Worm (Caenorhabditis elegans) whole organism, young adult: ENCODE data around the gene lurp-4.
"Not testable (repeated sequence)": the region's sequence is repeated elsewhere in the genome, so short reads cannot be mapped to it uniquely, and the experiment has no call there.

Source experiments
- B0035.1 ChIP-seq: sonication (generic microtip); optimal IDR thresholded peaks from 2 replicates; lab custom pipeline; 2016; ENCODE audit warnings: missing genetic modification characterization, mild to moderate bottlenecking, missing compliant biosample characterization, missing genotype, missing genetic modification reagents
- B0336.3 ChIP-seq: fragments of 200-800 bp; sonication (Bioruptor generic); IDR thresholded peaks from 2 replicates; pipeline ENCODE4 v1.3.6; 2022; ENCODE audit warnings: missing genetic modification characterization, missing compliant biosample characterization
- C06A6.2 ChIP-seq: fragments of 200-800 bp; sonication (Bioruptor generic); conservative IDR thresholded peaks from 2 replicates; pipeline ENCODE4 v1.3.6; 2022; ENCODE audit warnings: missing genetic modification characterization, missing compliant biosample characterization
- F22D6.2 ChIP-seq: sonication (generic microtip); optimal IDR thresholded peaks from 2 replicates; lab custom pipeline; 2016; ENCODE audit warnings: mild to moderate bottlenecking, missing genetic modification characterization, missing compliant biosample characterization
- F49E8.2 ChIP-seq: sonication (generic microtip); optimal IDR thresholded peaks from 3 replicates; lab custom pipeline; 2017; ENCODE audit warnings: missing genetic modification characterization, mild to moderate bottlenecking, missing compliant biosample characterization, antibody characterized with exemption, moderate library complexity; ENCODE audit not compliant: insufficient read depth
- F57C9.4 ChIP-seq: sonication (generic microtip); optimal IDR thresholded peaks from 2 replicates; lab custom pipeline; 2017; ENCODE audit warnings: mild to moderate bottlenecking, missing genetic modification characterization, missing compliant biosample characterization
- K11D2.4 ChIP-seq: fragments of 200-800 bp; sonication (Bioruptor generic); IDR thresholded peaks from 2 replicates; pipeline ENCODE4 v1.3.6; 2022; ENCODE audit warnings: missing genetic modification reagents, missing genetic modification characterization, missing compliant biosample characterization
- T07F8.4 ChIP-seq: sonication (generic microtip); optimal IDR thresholded peaks from 2 replicates; lab custom pipeline; 2016; ENCODE audit warnings: mild to moderate bottlenecking, missing genetic modification characterization, moderate library complexity, missing compliant biosample characterization
- T26A5.8 ChIP-seq: sonication (generic microtip); optimal IDR thresholded peaks from 2 replicates; lab custom pipeline; 2016; ENCODE audit warnings: missing genetic modification characterization, missing compliant biosample characterization
- Y53F4B.3 ChIP-seq: fragments of 200-800 bp; sonication (Bioruptor generic); IDR thresholded peaks from 2 replicates; pipeline ENCODE4 v1.3.6; 2022; ENCODE audit warnings: missing genetic modification reagents, missing genetic modification characterization, missing compliant biosample characterization
- ZK185.1 ChIP-seq: sonication (generic microtip); optimal IDR thresholded peaks from 2 replicates; lab custom pipeline; 2016; ENCODE audit warnings: mild to moderate bottlenecking, missing genetic modification characterization, missing compliant biosample characterization; ENCODE audit not compliant: poor library complexity, severe bottlenecking
- attf-3 ChIP-seq: fragments of 200-800 bp; sonication (Bioruptor generic); conservative IDR thresholded peaks from 2 replicates; pipeline ENCODE4 v1.3.6; 2022; ENCODE audit warnings: missing genetic modification reagents, missing genetic modification characterization, missing compliant biosample characterization
- attf-6 ChIP-seq: fragments of 200-800 bp; sonication (Bioruptor generic); IDR thresholded peaks from 2 replicates; pipeline ENCODE4 v1.3.6; 2022; ENCODE audit warnings: missing genetic modification reagents, missing genetic modification characterization, missing compliant biosample characterization
- ccch-3 ChIP-seq: fragments of 200-800 bp; sonication (Bioruptor generic); optimal IDR thresholded peaks from 2 replicates; lab custom pipeline; 2018; ENCODE audit warnings: mild to moderate bottlenecking, missing genetic modification characterization, missing compliant biosample characterization
- cebp-2 ChIP-seq: fragments of 200-800 bp; sonication (Bioruptor generic); IDR thresholded peaks from 2 replicates; pipeline ENCODE4 v1.3.6; 2022; ENCODE audit warnings: missing genetic modification characterization, missing compliant biosample characterization
- ceh-27 ChIP-seq: fragments of 200-800 bp; sonication (Bioruptor generic); optimal IDR thresholded peaks from 2 replicates; lab custom pipeline; 2018; ENCODE audit warnings: mild to moderate bottlenecking, missing genetic modification characterization, moderate library complexity, missing compliant biosample characterization
- efl-1 ChIP-seq: fragments of 150-350 bp; optimal IDR thresholded peaks from 2 replicates; lab custom pipeline; 2014; ENCODE audit warnings: missing biosample characterization, missing genetic modification reagents, missing genetic modification characterization
- egl-18 ChIP-seq: fragments of 200-800 bp; sonication (Bioruptor generic); IDR thresholded peaks from 2 replicates; pipeline ENCODE4 v1.3.6; 2022; ENCODE audit warnings: missing genetic modification reagents, missing genetic modification characterization, missing compliant biosample characterization
- fkh-3 ChIP-seq: sonication (generic microtip); optimal IDR thresholded peaks from 2 replicates; lab custom pipeline; 2016; ENCODE audit warnings: mild to moderate bottlenecking, missing genetic modification characterization, missing compliant biosample characterization
- hmg-20 ChIP-seq: fragments of 200-800 bp; sonication (Bioruptor generic); IDR thresholded peaks from 2 replicates; pipeline ENCODE4 v1.3.6; 2022; ENCODE audit warnings: missing genetic modification reagents, missing genetic modification characterization, missing compliant biosample characterization
- lag-1 ChIP-seq: fragments of 200-800 bp; sonication (Bioruptor generic); IDR thresholded peaks from 2 replicates; pipeline ENCODE4 v1.3.6; 2022; ENCODE audit warnings: missing genetic modification reagents, missing genetic modification characterization, missing compliant biosample characterization
- let-526 ChIP-seq: fragments of 200-800 bp; sonication (Bioruptor generic); IDR thresholded peaks from 2 replicates; pipeline ENCODE4 v1.3.6; 2022; ENCODE audit warnings: missing genetic modification reagents, missing genetic modification characterization, missing compliant biosample characterization
- lir-1 ChIP-seq: fragments of 200-800 bp; sonication (Bioruptor generic); conservative IDR thresholded peaks from 2 replicates; pipeline ENCODE4 v1.3.6; 2022; ENCODE audit warnings: missing genetic modification reagents, missing genetic modification characterization, missing compliant biosample characterization
- mel-28 ChIP-seq: sonication (generic microtip); optimal IDR thresholded peaks from 2 replicates; lab custom pipeline; 2016; ENCODE audit warnings: borderline replicate concordance, mild to moderate bottlenecking, missing genetic modification characterization, missing compliant biosample characterization
- mxl-1 ChIP-seq: sonication (generic microtip); optimal IDR thresholded peaks from 2 replicates; lab custom pipeline; 2016; ENCODE audit warnings: missing genetic modification characterization, missing compliant biosample characterization
- nfyb-1 ChIP-seq: fragments of 200-800 bp; sonication (Bioruptor generic); IDR thresholded peaks from 2 replicates; pipeline ENCODE4 v1.3.6; 2022; ENCODE audit warnings: missing genetic modification reagents, missing genetic modification characterization, missing compliant biosample characterization
- nhr-120 ChIP-seq: fragments of 200-800 bp; sonication (Bioruptor generic); IDR thresholded peaks from 2 replicates; pipeline ENCODE4 v1.3.6; 2022; ENCODE audit warnings: missing genetic modification characterization, missing compliant biosample characterization
- nhr-179 ChIP-seq: sonication (generic microtip); optimal IDR thresholded peaks from 2 replicates; lab custom pipeline; 2016; ENCODE audit warnings: mild to moderate bottlenecking, missing genetic modification characterization, missing compliant biosample characterization
- nhr-27 ChIP-seq: fragments of 200-800 bp; sonication (Bioruptor generic); optimal IDR thresholded peaks from 2 replicates; lab custom pipeline; 2018; ENCODE audit warnings: mild to moderate bottlenecking, missing genetic modification characterization, moderate library complexity, missing compliant biosample characterization
- nhr-80 ChIP-seq: sonication (generic microtip); optimal IDR thresholded peaks from 2 replicates; lab custom pipeline; 2016; ENCODE audit warnings: missing genetic modification characterization, missing compliant biosample characterization
- rcor-1 ChIP-seq: fragments of 200-800 bp; sonication (Bioruptor generic); IDR thresholded peaks from 2 replicates; pipeline ENCODE4 v1.3.6; 2022; ENCODE audit warnings: missing genetic modification reagents, missing genetic modification characterization, missing compliant biosample characterization
- repo-1 ChIP-seq: sonication (generic microtip); optimal IDR thresholded peaks from 2 replicates; lab custom pipeline; 2017; ENCODE audit warnings: mild to moderate bottlenecking, missing genetic modification characterization, missing compliant biosample characterization
- snpc-3.4 ChIP-seq: sonication (generic microtip); optimal IDR thresholded peaks from 2 replicates; lab custom pipeline; 2017; ENCODE audit warnings: missing genetic modification characterization, mild to moderate bottlenecking, missing compliant biosample characterization, antibody characterized with exemption, moderate library complexity, missing genotype, missing genetic modification reagents
- sptf-2 ChIP-seq: fragments of 200-800 bp; sonication (Bioruptor generic); optimal IDR thresholded peaks from 2 replicates; lab custom pipeline; 2018; ENCODE audit warnings: mild to moderate bottlenecking, missing genetic modification characterization, missing compliant biosample characterization
- tbp1 ChIP-seq: fragments of 200-800 bp; sonication (Bioruptor generic); optimal IDR thresholded peaks from 2 replicates; lab custom pipeline; 2018; ENCODE audit warnings: mild to moderate bottlenecking, missing genetic modification characterization, missing compliant biosample characterization
- tbx-9 ChIP-seq: sonication (generic microtip); optimal IDR thresholded peaks from 2 replicates; lab custom pipeline; 2016; ENCODE audit warnings: borderline replicate concordance, missing genetic modification characterization, inconsistent platforms, missing compliant biosample characterization
- tlf-1 ChIP-seq: fragments of 200-800 bp; sonication (Bioruptor generic); optimal IDR thresholded peaks from 2 replicates; lab custom pipeline; 2018; ENCODE audit warnings: mild to moderate bottlenecking, missing genetic modification characterization, missing compliant biosample characterization
- zim-3 ChIP-seq: sonication (generic microtip); optimal IDR thresholded peaks from 2 replicates; lab custom pipeline; 2017; ENCODE audit warnings: mild to moderate bottlenecking, missing genetic modification characterization, moderate library complexity, missing compliant biosample characterization

The lurp-4 gene

ce11 chrV:13131487-13131886, 39.0 kb downstream of the lurp-4 start (continued):
- TF ChIP-seq zim-3 (tag; lab: Kevin White, UChicago) (no peak), fkh-3 (tag; lab: Kevin White, UChicago) (no peak), ccch-3 (no peak), C06A6.2 (GFP tag; lab: Robert Waterston, UW) (no peak), mxl-1 (no peak), ZK185.1 (tag; lab: Kevin White, UChicago) (no peak), F22D6.2 (tag; lab: Kevin White, UChicago) (no peak), F49E8.2 (tag; lab: Kevin White, UChicago) (peak; percentile 80), let-526 (no peak), nhr-27 (no peak), snpc-3.4 (tag; lab: Kevin White, UChicago) (peak; percentile 67), nhr-120 (GFP tag; lab: Robert Waterston, UW) (no peak), tbp1 (GFP tag; lab: Kevin White, UChicago) (no peak), hmg-20 (no peak), tbx-9 (tag; lab: Kevin White, UChicago) (no peak), Y53F4B.3 (no peak), B0336.3 (no peak), T07F8.4 (tag; lab: Kevin White, UChicago) (no peak), tlf-1 (no peak), repo-1 (tag; lab: Kevin White, UChicago) (no peak), B0035.1 (tag; lab: Kevin White, UChicago) (no peak), K11D2.4 (GFP tag; lab: Robert Waterston, UW) (no peak), nhr-179 (tag; lab: Kevin White, UChicago) (no peak), F57C9.4 (tag; lab: Kevin White, UChicago) (no peak), lir-1 (GFP tag; lab: Robert Waterston, UW) (no peak), attf-6 (GFP tag; lab: Robert Waterston, UW) (no peak), ceh-27 (no peak), attf-3 (peak; percentile 63), nfyb-1 (no peak), lag-1 (GFP tag; lab: Robert Waterston, UW) (no peak), cebp-2 (GFP tag; lab: Robert Waterston, UW) (no peak), efl-1 (GFP tag; lab: Kevin White, UChicago) (peak; percentile 93)

ce11 chrV:13133380-13133779, 40.9 kb downstream of the lurp-4 start, which contains the start of gene B0365.9:
B0365.9 (minus strand) TSS chrV:13133565.
- no peak for TF ChIP-seq sptf-2
- no peak for TF ChIP-seq egl-18 (GFP tag; lab: Robert Waterston, UW)
- no peak for TF ChIP-seq ceh-27
- no peak for TF ChIP-seq zim-3 (tag; lab: Kevin White, UChicago)
- no peak for TF ChIP-seq mel-28 (tag; lab: Kevin White, UChicago)
- TF ChIP-seq rcor-1 = no peak
- TF ChIP-seq, all 124 proteins: peak for 0

ce11 chrV:13134786-13135185, 42.3 kb downstream of the lurp-4 start, which contains the start of gene clec-225:
clec-225 (minus strand) TSS chrV:13134886.
- not testable (repeated sequence) for TF ChIP-seq attf-6 (GFP tag; lab: Robert Waterston, UW); T26A5.8 (tag; lab: Kevin White, UChicago); nhr-80 (tag; lab: Kevin White, UChicago)
